Fruit fly (Drosophila melanogaster): Measurements from ENCODE around the gene CG16972.

DNA sequence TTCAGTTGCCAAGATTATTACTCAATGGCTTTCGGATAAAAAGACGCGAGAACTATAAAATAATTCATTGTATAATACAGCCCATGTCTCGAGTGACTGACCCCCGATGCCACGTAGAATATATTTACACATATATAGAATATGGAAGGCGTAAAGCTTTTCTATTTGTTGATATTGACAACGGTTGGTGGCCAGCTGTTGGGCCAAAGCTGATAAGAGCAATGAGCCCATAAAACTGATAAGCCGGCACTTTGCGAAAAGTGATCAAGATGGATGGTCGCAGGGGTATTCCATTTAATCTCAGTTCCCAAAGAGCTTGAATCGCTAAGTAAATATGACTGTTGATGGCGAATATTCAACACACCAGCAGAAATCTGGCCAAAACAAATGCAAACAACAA is 12.6 kb downstream of the CG16972 start:
- TF ChIP-seq psq (optimal IDR thresholded peaks at IDR 0.05) (no peak), usp (GFP tag; optimal IDR thresholded peaks at IDR 0.05) (no peak), CG8478 (optimal IDR thresholded peaks at IDR 0.05) (no peak), pan (optimal IDR thresholded peaks at IDR 0.05) (no peak)
